Worm (Caenorhabditis elegans) whole organism, midembryonic: ENCODE results near the gene Y51H4A.23.
"Not testable (repeated sequence)": the region's sequence is repeated elsewhere in the genome, so short reads cannot be mapped to it uniquely, and the experiment has no call there.

Experiments used
- T22C8.4 ChIP-seq: fragments of 200-800 bp; sonication (Bioruptor generic); IDR thresholded peaks from 2 replicates; pipeline ENCODE4 v1.3.6; 2022; ENCODE audit warnings: missing genetic modification characterization, missing compliant biosample characterization
- cog-1 ChIP-seq: sonication (generic microtip); optimal IDR thresholded peaks from 2 replicates; lab custom pipeline; 2016; ENCODE audit warnings: missing genetic modification characterization, missing compliant biosample characterization
- flt-1 ChIP-seq: fragments of 200-800 bp; sonication (Bioruptor generic); IDR thresholded peaks from 2 replicates; pipeline ENCODE4 v1.3.6; 2022; ENCODE audit warnings: missing genetic modification characterization, missing compliant biosample characterization
- klf-2 ChIP-seq: fragments of 200-800 bp; sonication (Bioruptor generic); conservative IDR thresholded peaks from 2 replicates; pipeline ENCODE4 v1.3.6; 2022; ENCODE audit warnings: missing genetic modification reagents, missing genetic modification characterization, missing compliant biosample characterization
- med-1 ChIP-seq: sonication (generic microtip); optimal IDR thresholded peaks from 2 replicates; lab custom pipeline; 2017; ENCODE audit warnings: missing genetic modification characterization, mild to moderate bottlenecking, missing compliant biosample characterization, antibody characterized with exemption, missing genetic modification reagents; ENCODE audit not compliant: insufficient read depth
- ref-1 ChIP-seq: fragments of 200-800 bp; sonication (Bioruptor generic); conservative IDR thresholded peaks from 2 replicates; pipeline ENCODE4 v1.3.6; 2022; ENCODE audit warnings: missing genetic modification reagents, missing genetic modification characterization, missing compliant biosample characterization
- tab-1 ChIP-seq: fragments of 200-800 bp; sonication (Bioruptor generic); IDR thresholded peaks from 2 replicates; pipeline ENCODE4 v1.3.6; 2022; ENCODE audit warnings: missing genetic modification characterization, missing compliant biosample characterization
- ztf-23 ChIP-seq: fragments of 200-800 bp; sonication (Bioruptor generic); IDR thresholded peaks from 2 replicates; pipeline ENCODE4 v1.3.6; 2022; ENCODE audit warnings: missing genetic modification reagents, missing genetic modification characterization, missing compliant biosample characterization
- ztf-29 ChIP-seq: fragments of 200-800 bp; sonication (Bioruptor generic); IDR thresholded peaks from 2 replicates; pipeline ENCODE4 v1.3.6; 2022; ENCODE audit warnings: missing genetic modification reagents, missing genetic modification characterization, missing compliant biosample characterization

Gene Y51H4A.23

ce11 chrIV:16731253-16731652 is 8.5 kb downstream of the Y51H4A.23 start:
- TF ChIP-seq T22C8.4 (GFP tag; lab: Robert Waterston, UW) (peak; percentile 55; the same call in 1 of the 2 replicates), flt-1 (GFP tag; lab: Robert Waterston, UW) (peak; percentile 90), tab-1 (GFP tag; lab: Robert Waterston, UW) (peak; percentile 88), ref-1 (GFP tag; lab: Robert Waterston, UW) (peak; percentile 59), ztf-23 (peak; percentile 81), klf-2 (GFP tag; lab: Robert Waterston, UW) (peak; percentile 56; the same call in 1 of the 2 replicates)

- TF ChIP-seq tab-1 (GFP tag; lab: Robert Waterston, UW) (no peak), cog-1 (tag; lab: Kevin White, UChicago) (no peak), ztf-23 (no peak), klf-2 (GFP tag; lab: Robert Waterston, UW) (no peak), ztf-29 (GFP tag; lab: Robert Waterston, UW) (no peak)
Measured at ce11 chrIV:16735957-16736356, 13.2 kb downstream of the Y51H4A.23 start, which contains the start of gene Y51H4A.25. Gene Y51H4A.25, plus strand, starts transcription at chrIV:16736329.

- TF ChIP-seq flt-1 (GFP tag; lab: Robert Waterston, UW) (no peak), ztf-23 (no peak), cog-1 (tag; lab: Kevin White, UChicago) (no peak), tab-1 (GFP tag; lab: Robert Waterston, UW) (no peak), med-1 (GFP tag; lab: Kevin White, UChicago) (no peak), ztf-29 (GFP tag; lab: Robert Waterston, UW) (no peak), T22C8.4 (GFP tag; lab: Robert Waterston, UW) (no peak), ref-1 (GFP tag; lab: Robert Waterston, UW) (no peak), klf-2 (GFP tag; lab: Robert Waterston, UW) (no peak)
Measured at ce11 chrIV:16740769-16741168, 18.1 kb downstream of the Y51H4A.23 start, which contains the start of gene Y51H4A.24. Gene Y51H4A.24, minus strand, starts transcription at chrIV:16740869.

ce11 chrIV:16743530-16743929 is 20.8 kb downstream of the Y51H4A.23 start, which contains the start of gene Y43D4A.1:
Gene Y43D4A.1, plus strand, starts transcription at chrIV:16743830.
- no peak for TF ChIP-seq ref-1 (GFP tag; lab: Robert Waterston, UW)

ce11 chrIV:16751087-16751486 is 28.4 kb downstream of the Y51H4A.23 start:
- no peak for TF ChIP-seq ztf-29 (GFP tag; lab: Robert Waterston, UW)

ce11 chrIV:16755771-16756170 is 33.1 kb downstream of the Y51H4A.23 start, which contains the start of gene Y43D4A.2:
Gene Y43D4A.2, minus strand, starts transcription at chrIV:16755871.
- TF ChIP-seq T22C8.4 (GFP tag; lab: Robert Waterston, UW); ref-1 (GFP tag; lab: Robert Waterston, UW); med-1 (GFP tag; lab: Kevin White, UChicago): not testable (repeated sequence)
